Worm (Caenorhabditis elegans) whole organism, mixed stage, embryonic: ENCODE data around the gene sel-9.
A peak's percentile ranks its signal among the peaks of the same experiment; 100 is the strongest.

ENCODE experiments used
- M03D4.4 ChIP-seq: sonication (generic microtip); optimal IDR thresholded peaks from 2 replicates; lab custom pipeline; 2017; ENCODE audit warnings: mild to moderate bottlenecking, missing genetic modification characterization, missing compliant biosample characterization
- bed-3 ChIP-seq: fragments of 200-800 bp; sonication (Bioruptor generic); optimal IDR thresholded peaks from 3 replicates; lab custom pipeline; 2018; ENCODE audit warnings: mild to moderate bottlenecking, missing genetic modification characterization, moderate library complexity, missing compliant biosample characterization
- blmp-1 ChIP-seq: fragments of 150-350 bp; optimal IDR thresholded peaks from 2 replicates; lab custom pipeline; 2014; ENCODE audit warnings: missing biosample characterization, missing genetic modification characterization
- ceh-39 ChIP-seq: fragments of 150-350 bp; optimal IDR thresholded peaks from 2 replicates; lab custom pipeline; 2014; ENCODE audit warnings: missing biosample characterization, missing genetic modification characterization
- ceh-43 ChIP-seq: fragments of 200-800 bp; sonication (Bioruptor generic); optimal IDR thresholded peaks from 2 replicates; lab custom pipeline; 2018; ENCODE audit warnings: mild to moderate bottlenecking, missing genetic modification characterization, moderate library complexity, missing compliant biosample characterization
- ceh-83 ChIP-seq: fragments of 200-800 bp; sonication (Bioruptor generic); optimal IDR thresholded peaks from 2 replicates; lab custom pipeline; 2018; ENCODE audit warnings: mild to moderate bottlenecking, missing genetic modification characterization, missing compliant biosample characterization
- ces-1 ChIP-seq: fragments of 150-350 bp; optimal IDR thresholded peaks from 2 replicates; lab custom pipeline; 2014; ENCODE audit warnings: missing biosample characterization, missing genetic modification reagents, missing genetic modification characterization
- cnd-1 ChIP-seq: fragments of 200-800 bp; sonication (Bioruptor generic); optimal IDR thresholded peaks from 2 replicates; lab custom pipeline; 2018; ENCODE audit warnings: mild to moderate bottlenecking, missing genetic modification characterization, missing compliant biosample characterization
- drap-1 ChIP-seq: fragments of 200-800 bp; sonication (Bioruptor generic); optimal IDR thresholded peaks from 3 replicates; lab custom pipeline; 2018; ENCODE audit warnings: mild to moderate bottlenecking, missing genetic modification characterization, missing compliant biosample characterization
- elt-1 ChIP-seq: sonication (generic microtip); optimal IDR thresholded peaks from 2 replicates; lab custom pipeline; 2017; ENCODE audit warnings: missing genetic modification characterization, mild to moderate bottlenecking, missing compliant biosample characterization, antibody characterized with exemption, moderate library complexity, borderline replicate concordance; ENCODE audit not compliant: insufficient read depth
- flh-1 ChIP-seq: fragments of 200-800 bp; sonication (Bioruptor generic); optimal IDR thresholded peaks from 2 replicates; lab custom pipeline; 2018; ENCODE audit warnings: mild to moderate bottlenecking, missing genetic modification characterization, moderate library complexity, missing compliant biosample characterization
- hlh-1 ChIP-seq: fragments of 150-350 bp; optimal IDR thresholded peaks from 2 replicates; lab custom pipeline; 2014; ENCODE audit warnings: missing biosample characterization, missing genetic modification reagents, missing genetic modification characterization
- lin-13 ChIP-seq: fragments of 150-350 bp; optimal IDR thresholded peaks from 2 replicates; lab custom pipeline; 2014; ENCODE audit warnings: missing biosample characterization, missing genetic modification characterization
- lin-32 ChIP-seq: fragments of 200-800 bp; sonication (Bioruptor generic); optimal IDR thresholded peaks from 2 replicates; lab custom pipeline; 2018; ENCODE audit warnings: mild to moderate bottlenecking, missing genetic modification characterization, missing compliant biosample characterization
- lsy-2 ChIP-seq: fragments of 150-350 bp; optimal IDR thresholded peaks from 2 replicates; lab custom pipeline; 2014; ENCODE audit warnings: missing biosample characterization, missing genetic modification characterization
- mab-5 ChIP-seq: fragments of 150-350 bp; optimal IDR thresholded peaks from 2 replicates; lab custom pipeline; 2014; ENCODE audit warnings: missing biosample characterization, missing genetic modification characterization
- mep-1 ChIP-seq: fragments of 150-350 bp; optimal IDR thresholded peaks from 2 replicates; lab custom pipeline; 2017; ENCODE audit warnings: missing biosample characterization, missing genetic modification reagents, missing genetic modification characterization, inconsistent platforms
- mls-2 ChIP-seq: sonication (generic microtip); optimal IDR thresholded peaks from 2 replicates; lab custom pipeline; 2016; ENCODE audit warnings: mild to moderate bottlenecking, missing genetic modification characterization, moderate library complexity, missing compliant biosample characterization
- nhr-2 ChIP-seq: fragments of 150-350 bp; optimal IDR thresholded peaks from 2 replicates; lab custom pipeline; 2014; ENCODE audit warnings: missing biosample characterization, missing genetic modification characterization
- nhr-237 ChIP-seq: fragments of 150-350 bp; optimal IDR thresholded peaks from 2 replicates; lab custom pipeline; 2014; ENCODE audit warnings: missing biosample characterization, missing genetic modification characterization
- nhr-28 ChIP-seq: fragments of 150-350 bp; optimal IDR thresholded peaks from 2 replicates; lab custom pipeline; 2014; ENCODE audit warnings: missing biosample characterization, missing genetic modification characterization
- nhr-76 ChIP-seq: sonication (generic microtip); optimal IDR thresholded peaks from 2 replicates; lab custom pipeline; 2017; ENCODE audit warnings: missing biosample characterization, missing genetic modification characterization
- pha-4 ChIP-seq: fragments of 150-350 bp; optimal IDR thresholded peaks from 2 replicates; lab custom pipeline; 2018; ENCODE audit warnings: missing biosample characterization, missing genetic modification reagents, missing genetic modification characterization
- sem-2 ChIP-seq: fragments of 200-800 bp; sonication (Bioruptor generic); optimal IDR thresholded peaks from 2 replicates; lab custom pipeline; 2018; ENCODE audit warnings: mild to moderate bottlenecking, missing genetic modification characterization, missing compliant biosample characterization
- snpc-4 ChIP-seq: fragments of 150-350 bp; optimal IDR thresholded peaks from 2 replicates; lab custom pipeline; 2014; ENCODE audit warnings: missing biosample characterization, missing genetic modification characterization
- sptf-1 ChIP-seq: sonication (generic microtip); optimal IDR thresholded peaks from 2 replicates; lab custom pipeline; 2017; ENCODE audit warnings: mild to moderate bottlenecking, missing genetic modification characterization, moderate library complexity, missing compliant biosample characterization
- tbx-8 ChIP-seq: fragments of 200-800 bp; sonication (Bioruptor generic); optimal IDR thresholded peaks from 2 replicates; lab custom pipeline; 2018; ENCODE audit warnings: mild to moderate bottlenecking, missing genetic modification characterization, moderate library complexity, missing compliant biosample characterization
- unc-39 ChIP-seq: fragments of 150-350 bp; optimal IDR thresholded peaks from 2 replicates; lab custom pipeline; 2014; ENCODE audit warnings: missing biosample characterization, missing genetic modification characterization
- unc-62 ChIP-seq: fragments of 150-350 bp; optimal IDR thresholded peaks from 2 replicates; lab custom pipeline; 2014; ENCODE audit warnings: missing biosample characterization, missing genetic modification reagents, missing genetic modification characterization
- zip-8 ChIP-seq: fragments of 150-350 bp; optimal IDR thresholded peaks from 2 replicates; lab custom pipeline; 2014; ENCODE audit warnings: missing biosample characterization, missing genetic modification characterization
- ztf-11 ChIP-seq: fragments of 150-350 bp; optimal IDR thresholded peaks from 2 replicates; lab custom pipeline; 2014; ENCODE audit warnings: missing biosample characterization, missing genetic modification characterization

sel-9 gene

ce11 chrV:8304461-8305195 lies 2.2 kb upstream of the sel-9 start, which contains the start of gene W02D7.11:
Gene W02D7.11, minus strand, starts transcription at chrV:8304511.
- TF ChIP-seq nhr-237 (tag; lab: Kevin White, UChicago) = no peak
- no peak for TF ChIP-seq lin-13 (tag; lab: Kevin White, UChicago)
- no peak for TF ChIP-seq snpc-4
- no peak for TF ChIP-seq sptf-1 (tag; lab: Kevin White, UChicago)
- TF ChIP-seq nhr-76 (tag; lab: Kevin White, UChicago) = no peak
- TF ChIP-seq ztf-11 (tag; lab: Kevin White, UChicago) = no peak
- no peak for TF ChIP-seq blmp-1
- no peak for TF ChIP-seq ces-1
- no peak for TF ChIP-seq hlh-1 (tag; lab: Kevin White, UChicago)
- TF ChIP-seq unc-39 = no peak
- no peak for TF ChIP-seq ceh-39 (tag; lab: Kevin White, UChicago)
- TF ChIP-seq tbx-8 = no peak
- no peak for TF ChIP-seq mep-1 (tag; lab: Kevin White, UChicago)
- no peak for TF ChIP-seq ceh-43 (GFP tag; lab: Kevin White, UChicago)
- no peak for TF ChIP-seq nhr-28
- no peak for TF ChIP-seq pha-4
- no peak for TF ChIP-seq bed-3 (GFP tag; lab: Kevin White, UChicago)

ce11 chrV:8300935-8301535 lies 1.3 kb downstream of the sel-9 start, which contains the start of gene W02D7.6:
Gene W02D7.6, minus strand, starts transcription at chrV:8301507.
- TF ChIP-seq mep-1 (tag; lab: Kevin White, UChicago) (peak; percentile 9), ceh-39 (tag; lab: Kevin White, UChicago) (no peak)

ce11 chrV:8299191-8299854 lies 3.1 kb downstream of the sel-9 start, which contains the start of gene W02D7.5:
Gene W02D7.5, minus strand, starts transcription at chrV:8299241.
- TF ChIP-seq mep-1 (tag; lab: Kevin White, UChicago) (no peak), nhr-76 (tag; lab: Kevin White, UChicago) (no peak), flh-1 (GFP tag; lab: Kevin White, UChicago) (no peak), lin-32 (GFP tag; lab: Kevin White, UChicago) (no peak), ztf-11 (tag; lab: Kevin White, UChicago) (no peak), ceh-39 (tag; lab: Kevin White, UChicago) (no peak), sem-2 (GFP tag; lab: Kevin White, UChicago) (no peak), mls-2 (tag; lab: Kevin White, UChicago) (no peak), unc-62 (GFP tag; lab: Kevin White, UChicago) (no peak), drap-1 (GFP tag; lab: Kevin White, UChicago) (no peak), lsy-2 (tag; lab: Kevin White, UChicago) (no peak)

- no peak for TF ChIP-seq mab-5 (tag; lab: Kevin White, UChicago)
- no peak for TF ChIP-seq flh-1 (GFP tag; lab: Kevin White, UChicago)
- TF ChIP-seq nhr-76 (tag; lab: Kevin White, UChicago) = no peak
These were observed 4.9 kb downstream of the sel-9 start, which contains the start of gene W02D7.4 for ce11 chrV:8297504-8297903. Gene W02D7.4, minus strand, starts transcription at chrV:8297604.

- TF ChIP-seq elt-1 (tag; lab: Kevin White, UChicago) (no peak), M03D4.4 (tag; lab: Kevin White, UChicago) (no peak), zip-8 (tag; lab: Kevin White, UChicago) (no peak), cnd-1 (tag; lab: Kevin White, UChicago) (no peak), tbx-8 (no peak), lin-32 (GFP tag; lab: Kevin White, UChicago) (no peak), mab-5 (tag; lab: Kevin White, UChicago) (no peak), unc-39 (no peak), ceh-83 (no peak), nhr-2 (tag; lab: Kevin White, UChicago) (no peak), hlh-1 (tag; lab: Kevin White, UChicago) (no peak), nhr-237 (tag; lab: Kevin White, UChicago) (no peak)
These were observed 6.5 kb downstream of the sel-9 start, which contains the start of gene smex-1 for ce11 chrV:8295866-8296265. Gene smex-1, minus strand, starts transcription at chrV:8295966.
